Fruit fly (Drosophila melanogaster): ENCODE data around the gene squ.

The squ gene

DNA sequence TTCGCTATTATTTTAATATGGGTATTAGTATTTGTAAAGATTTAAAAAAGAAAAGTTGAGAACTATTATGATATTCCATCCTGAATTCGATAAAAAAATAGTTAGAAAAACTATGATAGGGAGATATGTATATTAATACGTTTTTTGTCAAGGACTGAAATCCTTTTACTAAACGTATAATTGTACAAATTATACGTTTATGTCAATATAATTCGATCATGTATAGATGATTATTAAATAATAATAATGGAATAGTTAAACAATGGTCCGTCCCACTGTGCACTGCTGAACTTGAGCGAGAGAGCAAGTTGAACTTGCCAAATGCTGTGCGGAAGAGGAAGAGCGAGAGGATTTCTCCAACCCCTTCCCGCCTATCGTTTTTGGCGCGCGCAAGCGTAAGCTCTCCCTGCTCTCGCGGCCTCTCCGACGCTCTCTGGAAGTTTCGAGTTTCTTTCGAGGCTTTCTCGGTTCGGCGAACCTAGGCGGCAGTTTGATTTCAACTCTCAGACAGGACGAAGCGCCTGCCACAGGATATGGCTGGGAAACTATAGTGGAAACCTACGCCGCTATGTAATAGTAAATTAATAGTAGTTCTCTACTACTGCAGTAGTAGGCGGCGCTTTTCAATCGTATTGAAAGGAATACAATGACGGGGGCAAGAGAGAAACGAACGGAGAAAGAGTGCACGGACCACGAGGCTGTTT lies 5.2 kb downstream of the squ start (continued):
- TF ChIP-seq Bgb (GFP tag; IDR thresholded peaks at IDR 0.05; ENCODE audit: partially characterized antibody) (no peak), dm (GFP tag; optimal IDR thresholded peaks at IDR 0.05) (no peak), CG10209 (GFP tag; optimal IDR thresholded peaks at IDR 0.05) (peak; percentile 47), CG34422 (GFP tag; IDR thresholded peaks at IDR 0.05) (no peak), tap (tag; optimal IDR thresholded peaks at IDR 0.05) (no peak), croc (GFP tag; conservative IDR thresholded peaks at IDR 0.05) (0 out of 3 replicates have a peak, but pooled peaks have one; percentile 16), kni (GFP tag; optimal IDR thresholded peaks at IDR 0.05) (no peak), gce (GFP tag; IDR thresholded peaks at IDR 0.05) (no peak), caup (GFP tag; optimal IDR thresholded peaks at IDR 0.05; ENCODE audit: severe bottlenecking) (peak; percentile 44), CTCF (GFP tag; optimal IDR thresholded peaks at IDR 0.05) (no peak), aop (GFP tag; IDR thresholded peaks at IDR 0.05) (no peak), Hr51 (GFP tag; optimal IDR thresholded peaks at IDR 0.05) (peak in 1 of 2 experiments; percentile 85), CG10654 (GFP tag; optimal IDR thresholded peaks at IDR 0.05) (peak; percentile 24), CG1792 (GFP tag; optimal IDR thresholded peaks at IDR 0.05) (no peak), CG18262 (tag; optimal IDR thresholded peaks at IDR 0.05) (peak; percentile 87), Mrtf (GFP tag; IDR thresholded peaks at IDR 0.05) (no peak), BtbVII (GFP tag; optimal IDR thresholded peaks at IDR 0.05) (peak; percentile 54), ham (GFP tag; IDR thresholded peaks at IDR 0.05) (no peak), her (GFP tag; optimal IDR thresholded peaks at IDR 0.05) (no peak), pzg (GFP tag; optimal IDR thresholded peaks at IDR 0.05) (no peak), CG11247 (GFP tag; IDR thresholded peaks at IDR 0.05) (no peak), CG10267 (tag; optimal IDR thresholded peaks at IDR 0.05) (peak; percentile 64), Ets65A (GFP tag) (no peak), HmgD (GFP tag; optimal IDR thresholded peaks at IDR 0.05) (no peak), CG9817 (tag; optimal IDR thresholded peaks at IDR 0.05) (peak; percentile 40), CG1603 (tag; optimal IDR thresholded peaks at IDR 0.05) (no peak), Jarid2 (GFP tag; optimal IDR thresholded peaks at IDR 0.05) (peak; percentile 34), Nf-YA (GFP tag; IDR thresholded peaks at IDR 0.05) (no peak), CG8944 (GFP tag; optimal IDR thresholded peaks at IDR 0.05) (no peak), CG32767 (GFP tag; IDR thresholded peaks at IDR 0.05) (peak; percentile 12; the same call in 1 of the 2 replicates), CG31441 (GFP tag; IDR thresholded peaks at IDR 0.05) (peak; percentile 66), E2f2 (GFP tag; IDR thresholded peaks at IDR 0.05) (no peak; the same call in 1 of the 2 replicates), Pdp1 (GFP tag; optimal IDR thresholded peaks at IDR 0.05) (no peak), CG5245 (GFP tag; optimal IDR thresholded peaks at IDR 0.05) (peak; percentile 15), CG4360 (GFP tag; IDR thresholded peaks at IDR 0.05) (no peak), CkIIα-i1 (GFP tag; IDR thresholded peaks at IDR 0.05) (no peak), CG14667 (GFP tag; IDR thresholded peaks at IDR 0.05) (no peak), CG6654 (GFP tag; optimal IDR thresholded peaks at IDR 0.05) (peak; percentile 7), CG13894 (tag; optimal IDR thresholded peaks at IDR 0.05) (peak; percentile 14), CG9932 (GFP tag; IDR thresholded peaks at IDR 0.05) (no peak), CG12071 (GFP tag; optimal IDR thresholded peaks at IDR 0.05) (no peak), ase (GFP tag; IDR thresholded peaks at IDR 0.05) (no peak), oc (tag; optimal IDR thresholded peaks at IDR 0.05) (peak; percentile 50), NFAT (GFP tag; IDR thresholded peaks at IDR 0.05) (no peak), CG2116 (GFP tag; optimal IDR thresholded peaks at IDR 0.05) (peak; percentile 2), ara (GFP tag; IDR thresholded peaks at IDR 0.05) (no peak), ttk (GFP tag; IDR thresholded peaks at IDR 0.05) (no peak), CG13424 (tag; optimal IDR thresholded peaks at IDR 0.05) (peak; percentile 86), CG7745 (tag; optimal IDR thresholded peaks at IDR 0.05) (no peak), CG12104 (GFP tag; optimal IDR thresholded peaks at IDR 0.05) (peak; percentile 12), Deaf1 (tag; optimal IDR thresholded peaks at IDR 0.05) (peak; percentile 63)

Measured in whole organism, embryonic.